Fruit fly (Drosophila melanogaster) whole organism: ENCODE measurements around the gene RpL34a.

Experiments
- CG8478 ChIP-seq: fragments of >200 bp; optimal IDR thresholded peaks from 2 replicates; lab custom pipeline; 2018; ENCODE audit warnings: inconsistent platforms
- pan ChIP-seq: fragments of >200 bp; optimal IDR thresholded peaks from 2 replicates; lab custom pipeline; 2017
- psq ChIP-seq: fragments of >200 bp; optimal IDR thresholded peaks from 2 replicates; lab custom pipeline; 2017

DNA sequence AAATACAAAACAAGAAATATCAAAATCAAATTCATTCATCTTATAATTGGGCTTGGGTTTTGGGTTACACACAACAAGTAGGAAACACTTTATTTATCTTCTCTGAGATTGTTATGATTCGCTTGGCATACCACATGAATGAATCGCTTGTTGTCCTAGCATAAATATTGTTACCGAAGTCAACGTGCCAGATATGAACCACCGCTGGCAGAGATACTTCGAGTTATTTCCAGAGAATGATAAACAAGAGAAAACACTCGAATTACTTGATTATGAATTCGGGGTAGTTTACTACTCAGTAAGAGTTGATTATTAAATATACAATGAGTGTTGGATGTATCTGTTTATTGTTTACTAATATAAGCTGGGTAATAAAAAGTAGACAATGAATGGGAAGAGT, 47.5 kb downstream of the RpL34a start:
- no peak for TF ChIP-seq pan (lab: Kevin White, UChicago)
- TF ChIP-seq psq (lab: Kevin White, UChicago), result no peak
- no peak for TF ChIP-seq CG8478
